Worm (Caenorhabditis elegans) whole organism, L1 larva: ENCODE data around the gene T28F3.9.

Experiments used
- C04F5.9 ChIP-seq: sonication (generic microtip); optimal IDR thresholded peaks from 2 replicates; lab custom pipeline; 2016; ENCODE audit warnings: missing genetic modification characterization, missing compliant biosample characterization
- C16A3.4 ChIP-seq: fragments of 150-350 bp; optimal IDR thresholded peaks from 2 replicates; lab custom pipeline; 2014; ENCODE audit warnings: missing biosample characterization, missing genetic modification characterization
- aha-1 ChIP-seq: fragments of 150-350 bp; optimal IDR thresholded peaks from 2 replicates; lab custom pipeline; 2014; ENCODE audit warnings: missing biosample characterization, missing genetic modification characterization
- aly-2 ChIP-seq: fragments of 150-350 bp; optimal IDR thresholded peaks from 2 replicates; lab custom pipeline; 2014; ENCODE audit warnings: missing biosample characterization, missing genetic modification characterization
- ama-1 ChIP-seq: fragments of 150-350 bp; optimal IDR thresholded peaks from 2 replicates; lab custom pipeline; 2014
- blmp-1 ChIP-seq: fragments of 150-350 bp; optimal IDR thresholded peaks from 2 replicates; lab custom pipeline; 2014; ENCODE audit warnings: missing biosample characterization, missing genetic modification characterization
- ceh-8 ChIP-seq: fragments of 200-800 bp; sonication (Bioruptor generic); optimal IDR thresholded peaks from 2 replicates; lab custom pipeline; 2018; ENCODE audit warnings: mild to moderate bottlenecking, missing genetic modification characterization, moderate library complexity, missing compliant biosample characterization
- dpl-1 ChIP-seq, 3 experiments: fragments of 150-350 bp in 2 of 3; sonication (generic microtip) in 1 of 3; optimal IDR thresholded peaks; 2 replicates each; lab custom pipeline; 2014 to 2017; ENCODE audit warnings: missing biosample characterization in 3 of 3, missing genetic modification characterization in 3 of 3, missing genetic modification reagents in 3 of 3
- dsc-1 ChIP-seq: sonication (generic microtip); optimal IDR thresholded peaks from 2 replicates; lab custom pipeline; 2016; ENCODE audit warnings: mild to moderate bottlenecking, missing genetic modification characterization, missing compliant biosample characterization
- efl-1 ChIP-seq, 4 experiments: fragments of 150-350 bp; optimal IDR thresholded peaks in 3 of 4; peaks in 1 of 4; 1 replicate in 1 of 4; 2 replicates in 3 of 4; lab custom pipeline; 2014; ENCODE audit warnings: missing biosample characterization in 2 of 4, missing genetic modification characterization in 2 of 4, missing genetic modification reagents in 2 of 4
- ets-5 ChIP-seq: fragments of 200-800 bp; sonication (Bioruptor generic); IDR thresholded peaks from 2 replicates; pipeline ENCODE4 v1.3.6; 2022; ENCODE audit warnings: missing genetic modification characterization, missing compliant biosample characterization
- fkh-10 ChIP-seq: sonication (generic microtip); optimal IDR thresholded peaks from 2 replicates; lab custom pipeline; 2017; ENCODE audit warnings: missing biosample characterization, missing genetic modification reagents, missing genetic modification characterization
- fkh-4 ChIP-seq: sonication (generic microtip); optimal IDR thresholded peaks from 2 replicates; lab custom pipeline; 2016; ENCODE audit warnings: missing compliant biosample characterization, missing genetic modification characterization, borderline replicate concordance
- jun-1 ChIP-seq: fragments of 150-350 bp; optimal IDR thresholded peaks from 2 replicates; lab custom pipeline; 2014; ENCODE audit warnings: missing biosample characterization, missing genetic modification reagents, missing genetic modification characterization
- lin-13 ChIP-seq: fragments of 150-350 bp; optimal IDR thresholded peaks from 2 replicates; lab custom pipeline; 2014; ENCODE audit warnings: missing biosample characterization, missing genetic modification reagents, missing genetic modification characterization
- lin-14 ChIP-seq: fragments of 200-800 bp; sonication (Bioruptor generic); optimal IDR thresholded peaks from 2 replicates; lab custom pipeline; 2018; ENCODE audit warnings: mild to moderate bottlenecking, missing genetic modification characterization, moderate library complexity, missing compliant biosample characterization
- lin-15B ChIP-seq: fragments of 150-350 bp; sonication (generic microtip); optimal IDR thresholded peaks from 3 replicates; lab custom pipeline; 2014; ENCODE audit warnings: missing biosample characterization, missing genetic modification characterization
- lin-35 ChIP-seq, 2 experiments: fragments of 150-350 bp; optimal IDR thresholded peaks; 2 replicates each; lab custom pipeline; 2014; ENCODE audit warnings: missing biosample characterization in 2 of 2, missing genetic modification characterization in 2 of 2, missing genetic modification reagents in 2 of 2
- lin-39 ChIP-seq: fragments of 150-350 bp; optimal IDR thresholded peaks from 2 replicates; lab custom pipeline; 2014; ENCODE audit warnings: missing biosample characterization, missing genetic modification reagents, missing genetic modification characterization
- lsy-2 ChIP-seq, 2 experiments: fragments of 150-350 bp; optimal IDR thresholded peaks; 2 replicates each; lab custom pipeline; 2014; ENCODE audit warnings: missing biosample characterization in 2 of 2, missing genetic modification characterization in 2 of 2
- mdl-1 ChIP-seq, 2 experiments: fragments of 150-350 bp; optimal IDR thresholded peaks; 2 replicates each; lab custom pipeline; 2014 to 2017; ENCODE audit warnings: missing biosample characterization in 2 of 2, missing genetic modification characterization in 2 of 2, inconsistent platforms in 1 of 2
- mef-2 ChIP-seq: fragments of 150-350 bp; optimal IDR thresholded peaks from 2 replicates; lab custom pipeline; 2014; ENCODE audit warnings: missing biosample characterization, missing genetic modification characterization
- mep-1 ChIP-seq: fragments of 150-350 bp; optimal IDR thresholded peaks from 2 replicates; lab custom pipeline; 2014; ENCODE audit warnings: missing biosample characterization, missing genetic modification characterization
- nhr-20 ChIP-seq: sonication (generic microtip); optimal IDR thresholded peaks from 2 replicates; lab custom pipeline; 2016; ENCODE audit warnings: mild to moderate bottlenecking, missing genetic modification characterization, missing compliant biosample characterization
- nhr-71 ChIP-seq: sonication (generic microtip); optimal IDR thresholded peaks from 2 replicates; lab custom pipeline; 2016; ENCODE audit warnings: mild to moderate bottlenecking, missing genetic modification characterization, moderate library complexity, missing compliant biosample characterization
- nhr-84 ChIP-seq: sonication (generic microtip); optimal IDR thresholded peaks from 2 replicates; lab custom pipeline; 2017; ENCODE audit warnings: missing biosample characterization, missing genetic modification characterization
- rnt-1 ChIP-seq: sonication (generic microtip); optimal IDR thresholded peaks from 2 replicates; lab custom pipeline; 2016; ENCODE audit warnings: mild to moderate bottlenecking, missing genetic modification characterization, moderate library complexity, missing compliant biosample characterization
- skn-1 ChIP-seq: fragments of 150-350 bp; optimal IDR thresholded peaks from 2 replicates; lab custom pipeline; 2014; ENCODE audit warnings: missing biosample characterization, missing genetic modification characterization
- snu-23 ChIP-seq: sonication (generic microtip); optimal IDR thresholded peaks from 2 replicates; lab custom pipeline; 2016; ENCODE audit warnings: missing genetic modification characterization, missing compliant biosample characterization
- sup-37 ChIP-seq: fragments of 200-800 bp; sonication (Bioruptor generic); optimal IDR thresholded peaks from 2 replicates; lab custom pipeline; 2018; ENCODE audit warnings: mild to moderate bottlenecking, missing genetic modification characterization, missing compliant biosample characterization
- swsn-7 ChIP-seq: sonication (generic microtip); optimal IDR thresholded peaks from 2 replicates; lab custom pipeline; 2016; ENCODE audit warnings: missing genetic modification characterization, missing compliant biosample characterization
- tbx-2 ChIP-seq: sonication (generic microtip); optimal IDR thresholded peaks from 2 replicates; lab custom pipeline; 2016; ENCODE audit warnings: missing genetic modification characterization, missing compliant biosample characterization
- tlp-1 ChIP-seq: fragments of 150-350 bp; optimal IDR thresholded peaks from 2 replicates; lab custom pipeline; 2014; ENCODE audit warnings: missing biosample characterization, missing genetic modification characterization
- unc-30 ChIP-seq: sonication (generic microtip); optimal IDR thresholded peaks from 2 replicates; lab custom pipeline; 2017; ENCODE audit warnings: missing biosample characterization, missing genetic modification characterization
- unc-98 ChIP-seq: fragments of 200-800 bp; sonication (Bioruptor generic); IDR thresholded peaks from 2 replicates; pipeline ENCODE4 v1.3.6; 2022; ENCODE audit warnings: missing genetic modification characterization, missing compliant biosample characterization
- vab-15 ChIP-seq: sonication (generic microtip); optimal IDR thresholded peaks from 2 replicates; lab custom pipeline; 2017; ENCODE audit warnings: missing genotype, mild to moderate bottlenecking, missing genetic modification characterization, missing compliant biosample characterization
- xbp-1 ChIP-seq: sonication (generic microtip); optimal IDR thresholded peaks from 2 replicates; lab custom pipeline; 2016; ENCODE audit warnings: missing genetic modification characterization, missing compliant biosample characterization

T28F3.9 gene

DNA sequence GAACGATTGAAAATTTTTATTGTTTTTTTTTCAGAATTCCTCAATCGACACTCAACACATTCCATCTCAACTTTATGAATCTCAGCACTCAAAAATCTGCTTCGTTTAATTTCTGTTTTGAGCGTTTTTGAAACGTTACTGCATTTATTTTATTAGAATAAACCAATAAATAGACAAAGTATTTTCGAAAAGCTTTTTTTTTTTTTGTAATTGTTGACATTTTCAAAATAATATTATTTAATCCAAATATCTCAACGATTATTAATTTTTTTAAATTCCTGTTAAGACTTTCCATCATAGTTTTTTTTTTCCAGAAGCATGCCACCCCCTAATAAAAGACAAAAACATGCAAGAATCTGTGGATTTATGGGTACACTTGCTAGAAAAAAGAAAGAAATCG, 23.9 kb downstream of the T28F3.9 start, which contains the start of gene C49C3.7:
Gene C49C3.7, plus strand, starts transcription at position 301 of the 400 bp plus-strand sequence.
- no peak for TF ChIP-seq lin-35 (GFP tag; optimal IDR thresholded peaks at IDR 0.05; lab: Kevin White, UChicago)
- no peak for TF ChIP-seq mdl-1 (tag; optimal IDR thresholded peaks at IDR 0.05; lab: Kevin White, UChicago)
- TF ChIP-seq unc-30 (tag; lab: Kevin White, UChicago) = no peak
- no peak for TF ChIP-seq tbx-2 (tag; lab: Kevin White, UChicago)
- no peak for TF ChIP-seq lin-15B (tag; lab: Kevin White, UChicago)
- TF ChIP-seq nhr-20 (tag; lab: Kevin White, UChicago) = no peak
- no peak for TF ChIP-seq lin-14 (GFP tag; lab: Kevin White, UChicago)
- TF ChIP-seq snu-23 (GFP tag; lab: Kevin White, UChicago) = no peak
- TF ChIP-seq C16A3.4 (tag; lab: Kevin White, UChicago) = no peak
- no peak for TF ChIP-seq xbp-1 (tag; lab: Kevin White, UChicago)
- TF ChIP-seq lin-39 = no peak
- TF ChIP-seq ceh-8 (GFP tag; lab: Kevin White, UChicago) = no peak
- TF ChIP-seq fkh-4 (tag; lab: Kevin White, UChicago) = no peak
- TF ChIP-seq ama-1 (lab: Kevin White, UChicago) = no peak
- no peak for TF ChIP-seq unc-98 (GFP tag; lab: Robert Waterston, UW)
- TF ChIP-seq jun-1 (tag; lab: Kevin White, UChicago) = no peak
- no peak for TF ChIP-seq sup-37 (GFP tag; lab: Kevin White, UChicago)
- no peak for TF ChIP-seq dsc-1 (tag; lab: Kevin White, UChicago)
- TF ChIP-seq ets-5 (GFP tag; lab: Robert Waterston, UW) = no peak
- TF ChIP-seq, all 84 proteins: peak for 0

DNA sequence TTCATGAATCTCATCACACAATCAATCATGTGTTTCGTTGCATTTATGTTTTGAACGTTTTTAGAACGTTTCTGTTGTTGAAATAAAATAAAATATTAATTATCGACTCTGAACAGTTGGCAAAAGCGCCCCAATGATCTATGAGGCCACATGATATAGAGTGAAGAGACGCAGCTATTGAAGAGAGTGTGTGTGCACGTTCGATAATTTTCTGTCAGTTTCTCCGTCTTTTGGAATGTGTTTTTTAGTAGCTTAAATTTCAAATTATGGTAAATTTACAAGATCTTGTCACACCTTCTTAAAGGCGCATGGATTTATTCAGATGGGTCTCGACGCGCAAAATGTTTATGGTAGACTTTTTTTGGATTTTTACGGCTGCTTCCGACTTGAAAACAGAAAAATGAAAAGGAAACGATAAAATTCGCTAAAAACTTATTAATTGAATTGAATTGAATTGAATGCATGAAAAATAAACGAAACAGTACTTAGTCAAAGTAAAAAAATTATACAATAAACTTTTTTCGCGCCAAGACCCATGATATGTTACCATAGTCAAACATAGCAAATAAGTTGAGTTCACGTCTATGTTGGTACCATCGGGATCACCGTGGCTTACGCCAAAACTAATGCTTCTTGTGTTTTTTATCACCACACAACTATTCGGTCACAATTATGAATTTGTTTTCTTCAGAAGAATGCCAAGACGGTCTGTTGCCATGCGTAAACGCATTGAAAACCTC, 25.4 kb downstream of the T28F3.9 start, which contains the start of gene C49C3.15:
Gene C49C3.15, plus strand, starts transcription at position 690 of the 740 bp plus-strand sequence.
- TF ChIP-seq lin-13 (GFP tag; lab: Kevin White, UChicago) = no peak
- peak; percentile 14 for TF ChIP-seq rnt-1 (tag; lab: Kevin White, UChicago)
- TF ChIP-seq tlp-1 = no peak
- no peak for TF ChIP-seq mef-2 (tag; lab: Kevin White, UChicago)
- TF ChIP-seq efl-1 (optimal IDR thresholded peaks at IDR 0.05; lab: Kevin White, UChicago) = peak; percentile 15 to 42
- TF ChIP-seq efl-1 (GFP tag; optimal IDR thresholded peaks at IDR 0.05 in 1 of 2; lab: Kevin White, UChicago) = peak; percentile 12 to 86
- peak; percentile 48 for TF ChIP-seq mep-1
- TF ChIP-seq swsn-7 = no peak
- TF ChIP-seq snu-23 (GFP tag; lab: Kevin White, UChicago) = peak; percentile 30
- TF ChIP-seq ets-5 (GFP tag; lab: Robert Waterston, UW) = no peak
- TF ChIP-seq mdl-1 (tag; optimal IDR thresholded peaks at IDR 0.05; lab: Kevin White, UChicago) = peak in 1 of 2 experiments; percentile 22
- TF ChIP-seq unc-98 (GFP tag; lab: Robert Waterston, UW) = no peak
- no peak for TF ChIP-seq vab-15 (tag; lab: Kevin White, UChicago)
- TF ChIP-seq C04F5.9 (tag; lab: Kevin White, UChicago) = no peak
- peak in 1 of 3 experiments; percentile 21 for TF ChIP-seq dpl-1 (GFP tag; optimal IDR thresholded peaks at IDR 0.05; lab: Kevin White, UChicago)
- TF ChIP-seq nhr-71 (tag; lab: Kevin White, UChicago) = peak; percentile 16
- TF ChIP-seq fkh-4 (tag; lab: Kevin White, UChicago) = no peak
- peak in 1 of 2 experiments; percentile 47 for TF ChIP-seq lsy-2 (tag; optimal IDR thresholded peaks at IDR 0.05; lab: Kevin White, UChicago)
- no peak for TF ChIP-seq aha-1 (tag; lab: Kevin White, UChicago)
- no peak for TF ChIP-seq aly-2 (tag; lab: Kevin White, UChicago)
- TF ChIP-seq blmp-1 (tag; lab: Kevin White, UChicago) = no peak
- no peak for TF ChIP-seq dsc-1 (tag; lab: Kevin White, UChicago)
- peak in 1 of 2 experiments; percentile 51 for TF ChIP-seq lin-35 (GFP tag; optimal IDR thresholded peaks at IDR 0.05; lab: Kevin White, UChicago)
- TF ChIP-seq nhr-84 (tag; lab: Kevin White, UChicago) = no peak
- TF ChIP-seq skn-1 = no peak
- no peak for TF ChIP-seq nhr-20 (tag; lab: Kevin White, UChicago)
- TF ChIP-seq lin-14 (GFP tag; lab: Kevin White, UChicago) = peak; percentile 63
- no peak for TF ChIP-seq fkh-10
